Worm (Caenorhabditis elegans) whole organism, late embryonic: ENCODE measurements around the gene B0310.3.
"Not testable (repeated sequence)": the region's sequence is repeated elsewhere in the genome, so short reads cannot be mapped to it uniquely, and the experiment has no call there.

Experiments
- ceh-2 ChIP-seq: sonication (generic microtip); optimal IDR thresholded peaks from 2 replicates; lab custom pipeline; 2016; ENCODE audit warnings: missing genotype, missing genetic modification characterization, missing compliant biosample characterization
- ceh-48 ChIP-seq: sonication (generic microtip); optimal IDR thresholded peaks from 2 replicates; lab custom pipeline; 2016; ENCODE audit warnings: missing genetic modification characterization, inconsistent platforms, missing compliant biosample characterization
- ets-4 ChIP-seq: sonication (generic microtip); optimal IDR thresholded peaks from 2 replicates; lab custom pipeline; 2016; ENCODE audit warnings: missing genetic modification characterization, missing compliant biosample characterization
- ref-2 ChIP-seq: sonication (generic microtip); optimal IDR thresholded peaks from 2 replicates; lab custom pipeline; 2016; ENCODE audit warnings: missing genetic modification characterization, missing compliant biosample characterization
- unc-3 ChIP-seq, 2 experiments: fragments of 200-800 bp in 1 of 2; sonication (Bioruptor generic) in 1 of 2; sonication (generic microtip) in 1 of 2; conservative IDR thresholded peaks in 1 of 2; optimal IDR thresholded peaks in 1 of 2; 2 replicates each; pipeline versions ENCODE4 v1.3.6 to Lab custom; 2016 to 2022; ENCODE audit warnings: missing compliant biosample characterization in 2 of 2, missing genetic modification characterization in 2 of 2, missing genetic modification reagents in 1 of 2

The B0310.3 gene

ce11 chrX:465931-466330 lies 54.9 kb downstream of the B0310.3 start:
- TF ChIP-seq unc-3 (GFP tag; conservative IDR thresholded peaks at IDR 0.05; lab: Robert Waterston, UW) = 0 out of 2 replicates have a peak, but pooled peaks have one; percentile 33
- TF ChIP-seq unc-3 (tag; optimal IDR thresholded peaks at IDR 0.05; lab: Kevin White, UChicago) = not testable (repeated sequence)

- TF ChIP-seq ceh-2 (no peak), ref-2 (tag; lab: Kevin White, UChicago) (peak; percentile 13), ceh-48 (tag; lab: Kevin White, UChicago) (no peak), ets-4 (no peak)
Measured at ce11 chrX:461623-462022, 59.2 kb downstream of the B0310.3 start.
